Worm (Caenorhabditis elegans): Measurements from ENCODE around the gene W03F8.6.
A peak's percentile ranks its signal among the peaks of the same experiment; 100 is the strongest.

W03F8.6 gene

DNA sequence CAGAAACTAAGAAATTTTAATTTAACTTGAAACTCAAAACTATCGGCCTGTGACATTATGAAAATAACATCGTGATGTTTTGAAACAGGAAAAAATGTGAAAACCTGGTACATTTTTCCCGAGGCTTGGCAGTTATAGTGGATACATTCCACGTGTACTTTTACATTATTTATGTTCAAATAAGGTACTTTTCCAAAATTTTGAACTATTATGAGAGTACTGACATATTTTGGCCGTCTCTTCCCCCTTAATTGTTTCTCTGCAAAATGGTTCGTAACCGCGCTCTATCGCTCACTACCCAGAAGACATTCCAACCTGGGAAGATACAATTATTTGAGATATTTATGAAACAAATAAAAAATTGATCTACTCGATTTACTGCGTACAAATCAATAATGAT, 36.6 kb downstream of the W03F8.6 start, which contains the start of gene C24D10.5:
Gene C24D10.5, plus strand, starts transcription at position 301 of the 400 bp plus-strand sequence.
- TF ChIP-seq dao-5 (tag; optimal IDR thresholded peaks at IDR 0.05) = no peak
- TF ChIP-seq him-1 (tag; optimal IDR thresholded peaks at IDR 0.05) = no peak
- TF ChIP-seq W03F9.2 (tag; optimal IDR thresholded peaks at IDR 0.05) = no peak

DNA sequence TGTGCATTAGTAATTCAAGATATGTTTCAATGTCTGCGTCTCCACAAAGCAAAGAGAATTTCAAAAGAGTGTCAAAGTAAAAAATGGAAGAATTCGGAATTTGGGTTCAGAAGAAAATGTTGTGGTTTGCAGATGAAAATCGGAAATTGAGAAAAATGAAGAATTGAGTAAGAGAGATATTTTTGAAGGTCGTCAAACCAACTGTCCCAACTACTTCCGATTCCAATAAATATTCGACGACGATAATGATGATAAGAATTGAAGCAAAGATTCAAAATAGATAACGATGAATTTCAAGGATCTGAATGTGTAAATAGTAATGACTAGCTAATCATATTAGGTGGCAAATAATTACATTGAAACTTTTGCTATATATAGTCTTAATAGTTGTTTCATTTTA, 46.4 kb downstream of the W03F8.6 start:
- TF ChIP-seq W03F9.2 (tag; optimal IDR thresholded peaks at IDR 0.05) (no peak), dao-5 (tag; optimal IDR thresholded peaks at IDR 0.05) (no peak), him-1 (tag; optimal IDR thresholded peaks at IDR 0.05) (no peak)

DNA sequence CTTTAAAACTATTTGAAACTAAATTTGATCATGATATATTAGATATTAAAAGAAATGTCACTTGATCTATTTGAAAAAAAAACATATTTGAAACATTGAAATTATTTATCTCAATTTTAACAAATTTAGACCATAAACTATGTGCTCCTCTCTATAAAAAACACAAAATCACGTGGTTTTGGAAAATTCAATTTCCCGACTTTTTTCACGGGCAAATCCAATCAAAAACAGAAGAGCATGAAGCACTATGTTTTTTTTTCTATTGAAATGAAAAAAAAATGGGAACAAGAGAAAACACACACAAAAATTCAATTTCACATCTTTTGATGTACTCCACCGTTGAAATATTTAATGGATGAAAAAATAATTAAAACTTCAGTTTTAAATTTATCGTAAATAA, 47.2 kb downstream of the W03F8.6 start:
- TF ChIP-seq him-1 (tag; optimal IDR thresholded peaks at IDR 0.05) = no peak
- TF ChIP-seq dao-5 (tag; optimal IDR thresholded peaks at IDR 0.05) = no peak
- TF ChIP-seq W03F9.2 (tag; optimal IDR thresholded peaks at IDR 0.05) = no peak

DNA sequence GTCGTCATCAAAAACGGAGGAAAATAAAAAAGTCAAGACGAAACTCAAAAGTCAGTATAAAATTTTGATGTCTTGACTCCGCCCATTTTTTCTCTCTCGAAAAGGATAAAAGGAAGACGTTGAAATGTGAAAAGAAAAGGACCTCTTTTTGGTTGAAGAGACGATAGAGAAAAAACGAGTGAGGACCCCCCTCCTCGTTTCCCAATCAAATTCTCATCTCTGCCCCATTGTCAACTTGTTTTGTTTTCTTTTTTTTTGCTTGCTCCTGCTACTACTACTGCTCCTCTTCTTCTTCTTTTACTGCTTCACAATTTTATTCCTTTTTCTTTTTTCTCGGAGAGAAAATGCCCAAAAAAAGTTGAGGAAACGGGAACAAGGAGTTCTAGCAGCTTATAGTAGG, 48.6 kb downstream of the W03F8.6 start:
- TF ChIP-seq W03F9.2 (tag; optimal IDR thresholded peaks at IDR 0.05) = no peak
- peak; percentile 11 for TF ChIP-seq him-1 (tag; optimal IDR thresholded peaks at IDR 0.05)

DNA sequence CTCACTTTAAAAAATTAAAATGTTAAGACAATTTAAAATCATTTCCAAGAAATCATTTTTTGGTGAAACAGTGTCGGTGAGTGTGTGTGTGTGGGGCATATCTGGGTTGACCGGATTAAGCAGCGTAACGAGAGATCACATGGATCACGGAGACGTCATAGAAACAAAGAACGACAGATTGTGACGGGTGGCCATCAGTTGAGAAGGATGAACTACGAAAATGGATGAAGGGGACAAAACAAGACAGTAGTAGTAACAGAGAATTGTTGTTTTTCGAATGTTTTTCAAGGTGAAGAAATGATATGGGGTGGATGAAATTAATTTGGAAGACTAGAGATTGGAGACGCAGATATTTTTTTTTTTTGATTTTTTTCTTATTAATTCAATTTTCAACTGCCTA, 49.9 kb downstream of the W03F8.6 start:
- no peak for TF ChIP-seq him-1 (tag; optimal IDR thresholded peaks at IDR 0.05)
- TF ChIP-seq dao-5 (tag; optimal IDR thresholded peaks at IDR 0.05) = no peak
- no peak for TF ChIP-seq W03F9.2 (tag; optimal IDR thresholded peaks at IDR 0.05)

All from whole organism, L4/young adult.